Fruit fly (Drosophila melanogaster): ENCODE results near the gene Akh.

Akh gene

dm6 chr3L:4115107-4115506 is 26.2 kb upstream of the Akh start:
- TF ChIP-seq pan (optimal IDR thresholded peaks at IDR 0.05) (no peak), usp (GFP tag; optimal IDR thresholded peaks at IDR 0.05) (no peak)

- no peak for TF ChIP-seq EcR (GFP tag; optimal IDR thresholded peaks at IDR 0.05)
- no peak for TF ChIP-seq Dll (optimal IDR thresholded peaks at IDR 0.05)
- TF ChIP-seq usp (GFP tag; optimal IDR thresholded peaks at IDR 0.05): no peak
- no peak for TF ChIP-seq pan (optimal IDR thresholded peaks at IDR 0.05)
- no peak for TF ChIP-seq CG8478 (optimal IDR thresholded peaks at IDR 0.05)
- TF ChIP-seq psq (optimal IDR thresholded peaks at IDR 0.05): no peak
These were observed 25.6 kb upstream of the Akh start for dm6 chr3L:4115701-4116100.

- TF ChIP-seq usp (GFP tag; optimal IDR thresholded peaks at IDR 0.05): no peak
- TF ChIP-seq Dll (optimal IDR thresholded peaks at IDR 0.05): no peak
- TF ChIP-seq EcR (GFP tag; optimal IDR thresholded peaks at IDR 0.05): no peak
- no peak for TF ChIP-seq CG8478 (optimal IDR thresholded peaks at IDR 0.05)
- no peak for TF ChIP-seq psq (optimal IDR thresholded peaks at IDR 0.05)
- no peak for TF ChIP-seq pan (optimal IDR thresholded peaks at IDR 0.05)
These were observed 24.5 kb upstream of the Akh start for dm6 chr3L:4116490-4117367.

dm6 chr3L:4117493-4117892 is 23.8 kb upstream of the Akh start:
- TF ChIP-seq psq (optimal IDR thresholded peaks at IDR 0.05) (no peak), EcR (GFP tag; optimal IDR thresholded peaks at IDR 0.05) (no peak), pan (optimal IDR thresholded peaks at IDR 0.05) (no peak), CG8478 (optimal IDR thresholded peaks at IDR 0.05) (no peak), Dll (optimal IDR thresholded peaks at IDR 0.05) (no peak), usp (GFP tag; optimal IDR thresholded peaks at IDR 0.05) (no peak)

dm6 chr3L:4118339-4118738 is 22.9 kb upstream of the Akh start:
- no peak for TF ChIP-seq EcR (GFP tag; optimal IDR thresholded peaks at IDR 0.05)
- no peak for TF ChIP-seq psq (optimal IDR thresholded peaks at IDR 0.05)
- no peak for TF ChIP-seq Dll (optimal IDR thresholded peaks at IDR 0.05)
- no peak for TF ChIP-seq CG8478 (optimal IDR thresholded peaks at IDR 0.05)
- TF ChIP-seq usp (GFP tag; optimal IDR thresholded peaks at IDR 0.05): no peak
- TF ChIP-seq pan (optimal IDR thresholded peaks at IDR 0.05): no peak

dm6 chr3L:4119636-4120357 is 21.5 kb upstream of the Akh start:
- TF ChIP-seq psq (optimal IDR thresholded peaks at IDR 0.05) (no peak), EcR (GFP tag; optimal IDR thresholded peaks at IDR 0.05) (no peak), Dll (optimal IDR thresholded peaks at IDR 0.05) (no peak), usp (GFP tag; optimal IDR thresholded peaks at IDR 0.05) (no peak), pan (optimal IDR thresholded peaks at IDR 0.05) (no peak), CG8478 (optimal IDR thresholded peaks at IDR 0.05) (no peak)

DNA sequence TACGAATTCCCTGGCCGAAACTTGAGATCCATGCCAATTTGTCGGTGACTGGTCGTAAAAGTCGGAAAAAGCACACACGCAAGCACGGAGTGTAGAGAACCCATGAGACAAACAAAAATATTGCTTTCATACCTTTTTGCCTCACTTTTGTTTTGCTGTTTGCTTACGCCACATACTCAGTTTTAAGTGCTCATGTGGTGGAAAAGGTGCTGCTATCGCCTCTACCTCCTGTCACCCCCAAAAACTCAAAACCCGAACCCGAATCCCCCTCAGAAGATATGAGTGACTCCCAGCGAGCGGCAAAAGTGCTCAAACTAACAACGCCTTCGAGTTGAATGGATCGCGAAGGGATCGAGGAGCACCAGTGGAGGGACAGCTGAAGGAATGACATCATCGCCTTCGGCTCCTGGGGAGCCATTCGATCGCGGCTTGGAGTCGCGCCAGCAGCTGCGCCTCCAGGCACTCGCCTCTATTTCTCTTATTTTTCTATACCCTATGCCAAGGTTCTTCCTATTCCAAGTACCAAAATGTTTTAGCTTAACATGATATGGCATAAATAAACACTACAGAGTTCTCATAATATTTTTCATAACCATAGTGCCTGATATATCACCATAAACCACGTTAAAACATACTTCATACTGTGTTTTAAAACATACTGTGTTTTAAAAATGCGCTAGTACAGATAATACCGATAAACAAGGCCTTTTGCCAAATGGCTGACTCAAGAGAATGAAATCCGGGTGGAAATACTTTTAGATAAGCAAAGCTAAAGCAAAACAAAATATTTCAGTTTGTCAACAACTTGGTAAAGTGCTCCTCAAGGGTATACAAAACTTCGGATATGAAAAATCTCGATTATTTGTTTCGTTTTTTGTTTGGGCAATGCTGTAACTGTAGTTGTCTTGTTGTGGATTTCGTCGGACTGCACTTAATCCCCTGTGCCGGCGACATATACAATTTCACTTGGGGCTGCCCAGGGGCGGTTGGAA is 20.6 kb upstream of the Akh start:
- TF ChIP-seq usp (GFP tag; optimal IDR thresholded peaks at IDR 0.05): no peak
- TF ChIP-seq Dll (optimal IDR thresholded peaks at IDR 0.05): no peak
- TF ChIP-seq CG8478 (optimal IDR thresholded peaks at IDR 0.05): no peak
- no peak for TF ChIP-seq pan (optimal IDR thresholded peaks at IDR 0.05)
- no peak for TF ChIP-seq psq (optimal IDR thresholded peaks at IDR 0.05)
- TF ChIP-seq EcR (GFP tag; optimal IDR thresholded peaks at IDR 0.05): no peak

DNA sequence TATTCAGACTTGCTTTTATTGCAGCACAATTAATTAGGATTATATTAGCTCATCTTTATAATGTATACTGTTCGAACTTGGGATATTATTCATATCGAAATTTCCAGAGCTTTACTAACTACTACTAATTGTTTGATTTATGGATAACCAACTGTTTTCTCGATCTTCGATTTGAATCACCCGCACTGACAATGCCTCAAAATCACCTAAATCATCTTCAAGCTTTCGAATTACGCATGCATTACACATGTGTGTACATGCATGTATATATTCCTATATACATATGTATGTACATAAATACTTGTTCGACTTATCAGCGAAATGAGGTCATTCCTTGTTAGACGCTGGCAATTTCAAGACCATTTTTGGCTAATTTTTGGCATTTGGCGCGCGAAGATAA is 19.7 kb upstream of the Akh start:
- TF ChIP-seq psq (optimal IDR thresholded peaks at IDR 0.05) (no peak), pan (optimal IDR thresholded peaks at IDR 0.05) (no peak), usp (GFP tag; optimal IDR thresholded peaks at IDR 0.05) (no peak), EcR (GFP tag; optimal IDR thresholded peaks at IDR 0.05) (no peak), CG8478 (optimal IDR thresholded peaks at IDR 0.05) (no peak), Dll (optimal IDR thresholded peaks at IDR 0.05) (no peak)

DNA sequence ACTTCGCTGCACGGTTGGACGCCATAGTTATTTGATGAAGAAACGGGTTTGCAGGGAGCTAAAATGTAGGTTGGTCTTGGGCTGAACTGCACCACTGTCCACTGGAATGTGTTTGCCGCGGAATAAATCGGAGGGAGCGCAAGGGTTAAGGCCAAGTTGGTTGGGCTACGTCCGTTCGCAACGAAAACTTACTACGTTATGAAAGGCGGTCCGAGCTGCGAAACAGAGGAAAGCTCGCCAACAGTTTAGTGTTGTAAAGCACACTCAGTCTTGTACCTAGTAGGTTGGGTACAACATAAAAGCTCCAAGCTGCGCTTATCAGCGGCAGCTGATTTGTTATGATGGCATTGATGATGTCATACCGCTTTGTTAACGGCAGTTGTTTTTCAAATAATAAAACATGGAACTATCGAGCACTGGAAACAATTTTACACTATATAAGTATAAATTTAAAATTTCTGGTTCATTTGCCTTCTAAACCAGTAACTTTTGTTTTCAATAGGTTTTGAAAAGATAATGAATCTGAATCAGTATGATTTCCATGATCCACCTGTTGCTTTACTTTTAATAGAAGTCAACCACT is 19.0 kb upstream of the Akh start, which contains the start of gene Chd64:
TSS of gene Chd64 (minus strand) at position 204 of the 583 bp plus-strand sequence.
- TF ChIP-seq pan (optimal IDR thresholded peaks at IDR 0.05) (no peak), usp (GFP tag; optimal IDR thresholded peaks at IDR 0.05) (no peak), EcR (GFP tag; optimal IDR thresholded peaks at IDR 0.05) (no peak), Dll (optimal IDR thresholded peaks at IDR 0.05) (no peak), CG8478 (optimal IDR thresholded peaks at IDR 0.05) (no peak), psq (optimal IDR thresholded peaks at IDR 0.05) (no peak)

- TF ChIP-seq pan (optimal IDR thresholded peaks at IDR 0.05): no peak
- TF ChIP-seq CG8478 (optimal IDR thresholded peaks at IDR 0.05): no peak
- no peak for TF ChIP-seq usp (GFP tag; optimal IDR thresholded peaks at IDR 0.05)
- no peak for TF ChIP-seq Dll (optimal IDR thresholded peaks at IDR 0.05)
- no peak for TF ChIP-seq EcR (GFP tag; optimal IDR thresholded peaks at IDR 0.05)
- TF ChIP-seq psq (optimal IDR thresholded peaks at IDR 0.05): no peak
These were observed 15.6 kb upstream of the Akh start for dm6 chr3L:4125709-4126108.

- TF ChIP-seq psq (optimal IDR thresholded peaks at IDR 0.05) (no peak), Dll (optimal IDR thresholded peaks at IDR 0.05) (no peak), pan (optimal IDR thresholded peaks at IDR 0.05) (no peak), CG8478 (optimal IDR thresholded peaks at IDR 0.05) (no peak), usp (GFP tag; optimal IDR thresholded peaks at IDR 0.05) (no peak), EcR (GFP tag; optimal IDR thresholded peaks at IDR 0.05) (no peak)
These were observed 12.7 kb upstream of the Akh start for dm6 chr3L:4128579-4128978.

All from whole organism.